Worm (Caenorhabditis elegans): ENCODE results near the gene din-1.

DNA sequence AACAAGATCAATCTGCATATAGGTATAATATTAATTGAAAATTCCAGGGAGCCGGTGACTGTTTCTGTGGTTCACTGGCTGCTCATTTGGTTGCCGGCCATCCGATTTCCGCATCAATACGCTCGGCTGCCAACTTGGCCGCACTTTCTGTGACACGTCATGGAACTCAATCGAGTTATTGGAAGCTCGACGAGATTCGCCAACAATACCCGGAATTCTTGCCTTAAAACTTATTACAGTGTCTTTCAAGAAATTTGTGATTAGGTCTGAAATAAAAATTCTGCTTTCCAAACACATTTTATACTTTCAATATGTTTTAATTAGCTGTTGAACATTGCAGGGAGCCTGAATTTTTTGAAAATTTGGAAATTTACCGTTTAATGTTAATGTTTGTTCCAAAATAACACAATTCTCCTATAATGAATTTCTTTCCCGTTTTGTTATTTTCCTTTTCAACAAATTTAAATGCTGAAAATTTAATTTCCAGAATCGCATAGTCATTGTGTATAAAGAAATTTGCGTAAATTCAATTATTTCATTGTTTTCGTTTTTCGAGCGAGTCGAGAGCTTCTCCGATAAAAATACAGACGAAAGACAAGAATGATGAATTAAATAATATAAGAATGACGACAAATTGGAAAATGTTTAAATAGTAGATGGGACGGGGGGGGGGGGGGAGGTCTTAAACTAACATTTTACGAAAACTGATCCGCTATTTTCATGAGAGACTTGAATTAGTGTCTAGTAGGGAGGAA lies 19.1 kb downstream of the din-1 start:
- TF ChIP-seq F57A8.1 (GFP tag; optimal IDR thresholded peaks at IDR 0.05) (no peak), bed-1 (GFP tag; IDR thresholded peaks at IDR 0.05) (no peak), nhr-120 (GFP tag; IDR thresholded peaks at IDR 0.05) (no peak), K12H6.12 (tag; optimal IDR thresholded peaks at IDR 0.05) (no peak), Y95B8A.8 (GFP tag; IDR thresholded peaks at IDR 0.05) (no peak), lir-1 (GFP tag; conservative IDR thresholded peaks at IDR 0.05) (no peak), atf-7 (tag; optimal IDR thresholded peaks at IDR 0.05) (no peak)
